Fruit fly (Drosophila melanogaster): ENCODE results near the gene CG32819.
"Not testable (repeated sequence)": the region's sequence is repeated elsewhere in the genome, so short reads cannot be mapped to it uniquely, and the experiment has no call there.

dm6 chrX:21621004-21621403 lies at the start of gene CG32819:
- TF ChIP-seq gl (tag; optimal IDR thresholded peaks at IDR 0.05); fd96Ca (GFP tag; IDR thresholded peaks at IDR 0.05); EcR (GFP tag; optimal IDR thresholded peaks at IDR 0.05); CG12605 (GFP tag; IDR thresholded peaks at IDR 0.05); CG8159 (tag; optimal IDR thresholded peaks at IDR 0.05); rn (GFP tag; IDR thresholded peaks at IDR 0.05); CG9948 (tag; optimal IDR thresholded peaks at IDR 0.05); Ets98B (GFP tag; IDR thresholded peaks at IDR 0.05): not testable (repeated sequence)
